Fruit fly (Drosophila melanogaster): Measurements from ENCODE around the gene CG5953.
A peak's percentile ranks its signal among the peaks of the same experiment; 100 is the strongest.

The CG5953 gene

DNA sequence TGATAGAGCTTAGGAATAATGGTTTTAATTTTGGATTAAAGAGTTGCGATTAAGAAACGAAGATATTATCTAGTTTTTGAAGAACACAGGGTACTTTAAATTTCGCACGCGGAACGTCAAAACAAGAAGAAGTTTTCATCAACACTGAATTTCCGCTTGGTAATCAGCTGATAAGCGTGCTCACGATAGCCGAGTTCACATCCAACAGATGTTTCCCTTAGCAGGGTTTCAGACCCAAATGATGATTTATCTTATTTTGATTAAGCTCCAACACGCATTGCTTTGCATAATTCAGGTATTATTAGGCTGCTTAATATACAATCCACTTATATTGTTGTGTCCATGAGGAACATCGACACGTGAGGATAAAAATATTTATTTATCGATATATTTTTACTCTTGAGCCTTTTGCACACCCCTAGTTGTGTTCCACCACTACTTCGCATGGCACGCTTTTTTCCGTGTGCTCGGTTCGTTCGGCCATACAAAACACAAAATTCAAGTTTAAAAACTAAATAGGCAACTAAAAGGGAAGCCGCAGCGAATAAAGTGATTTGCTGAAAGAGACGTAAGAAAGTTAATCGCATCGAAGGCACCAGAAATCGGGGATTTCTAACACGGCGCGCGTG lies 41.4 kb downstream of the CG5953 start, which contains the start of gene Tpr2 (continued):
- peak; percentile 96 for TF ChIP-seq unc-4 (GFP tag; IDR thresholded peaks at IDR 0.05; ENCODE audit: partially characterized antibody)
- TF ChIP-seq nmo (GFP tag; optimal IDR thresholded peaks at IDR 0.05): peak; percentile 75
- peak; percentile 88 for TF ChIP-seq row (GFP tag; IDR thresholded peaks at IDR 0.05)
- peak; percentile 55 for TF ChIP-seq gem (tag; optimal IDR thresholded peaks at IDR 0.05)
- no peak for TF ChIP-seq Lim3 (GFP tag; IDR thresholded peaks at IDR 0.05)
- TF ChIP-seq CG15514 (GFP tag; optimal IDR thresholded peaks at IDR 0.05): peak; percentile 78
- no peak for TF ChIP-seq fru (optimal IDR thresholded peaks at IDR 0.05)
- TF ChIP-seq stc (GFP tag; IDR thresholded peaks at IDR 0.05): no peak
- peak; percentile 24 for TF ChIP-seq CG3838 (GFP tag; optimal IDR thresholded peaks at IDR 0.05)
- no peak for TF ChIP-seq sisA (GFP tag; IDR thresholded peaks at IDR 0.05)
- TF ChIP-seq CG17912 (GFP tag; optimal IDR thresholded peaks at IDR 0.05): peak; percentile 73
- TF ChIP-seq CG14050 (GFP tag; IDR thresholded peaks at IDR 0.05): no peak
- peak; percentile 17 for TF ChIP-seq ac (GFP tag; optimal IDR thresholded peaks at IDR 0.05)
- no peak for TF ChIP-seq Elba2 (GFP tag; optimal IDR thresholded peaks at IDR 0.05)
- no peak for TF ChIP-seq H15 (GFP tag; IDR thresholded peaks at IDR 0.05)
- TF ChIP-seq CG16815 (GFP tag; optimal IDR thresholded peaks at IDR 0.05): peak; percentile 4
- no peak for TF ChIP-seq CG11085 (GFP tag; IDR thresholded peaks at IDR 0.05)
- TF ChIP-seq CG10274 (GFP tag; optimal IDR thresholded peaks at IDR 0.05): no peak
- peak; percentile 75 for TF ChIP-seq stwl (tag; optimal IDR thresholded peaks at IDR 0.05)
- TF ChIP-seq CG6765 (GFP tag; optimal IDR thresholded peaks at IDR 0.05): no peak
- TF ChIP-seq Lpt (GFP tag; optimal IDR thresholded peaks at IDR 0.05): no peak
- TF ChIP-seq bbx (GFP tag; IDR thresholded peaks at IDR 0.05; ENCODE audit: partially characterized antibody): peak; percentile 77
- TF ChIP-seq Neu2 (GFP tag; optimal IDR thresholded peaks at IDR 0.05; ENCODE audit: borderline replicate concordance): no peak
- peak; percentile 36 for TF ChIP-seq en (GFP tag; optimal IDR thresholded peaks at IDR 0.05)
- TF ChIP-seq CG33557 (GFP tag; optimal IDR thresholded peaks at IDR 0.05): peak; percentile 71
- 0 out of 2 replicates have a peak, but pooled peaks have one; percentile 24 for TF ChIP-seq CG5953 (GFP tag; IDR thresholded peaks at IDR 0.05)
- peak; percentile 67 for TF ChIP-seq CG9817 (tag; optimal IDR thresholded peaks at IDR 0.05)
- TF ChIP-seq CG13296 (GFP tag; optimal IDR thresholded peaks at IDR 0.05): peak; percentile 50
- TF ChIP-seq CG4854 (GFP tag; optimal IDR thresholded peaks at IDR 0.05): peak; percentile 53
- no peak for TF ChIP-seq CG3726 (GFP tag; IDR thresholded peaks at IDR 0.05)
- no peak for TF ChIP-seq CG11696 (GFP tag; IDR thresholded peaks at IDR 0.05)
- peak; percentile 55 for TF ChIP-seq vfl (GFP tag; optimal IDR thresholded peaks at IDR 0.05)
- TF ChIP-seq CG8281 (tag; optimal IDR thresholded peaks at IDR 0.05): no peak
- 0 out of 3 replicates have a peak, but pooled peaks have one; percentile 40 for TF ChIP-seq CG11456 (GFP tag; IDR thresholded peaks at IDR 0.05)
- no peak for TF ChIP-seq ap (GFP tag; IDR thresholded peaks at IDR 0.05)
- no peak for TF ChIP-seq CG12236 (GFP tag; optimal IDR thresholded peaks at IDR 0.05)
- TF ChIP-seq amos (GFP tag; IDR thresholded peaks at IDR 0.05; ENCODE audit: partially characterized antibody): peak; percentile 88
- peak; percentile 95 for TF ChIP-seq CG8290 (GFP tag; optimal IDR thresholded peaks at IDR 0.05)
- TF ChIP-seq CG8290 (tag; optimal IDR thresholded peaks at IDR 0.05): peak; percentile 93 to 94
- TF ChIP-seq CG10321 (GFP tag; IDR thresholded peaks at IDR 0.05): no peak; the same call in 1 of the 2 replicates
- peak; percentile 38 for TF ChIP-seq emc (GFP tag; optimal IDR thresholded peaks at IDR 0.05)
- TF ChIP-seq sr (GFP tag; IDR thresholded peaks at IDR 0.05): no peak
- TF ChIP-seq ash1 (GFP tag; optimal IDR thresholded peaks at IDR 0.05): no peak
- TF ChIP-seq Ptx1 (GFP tag; IDR thresholded peaks at IDR 0.05): peak; percentile 62
- no peak for TF ChIP-seq fd64A (GFP tag; optimal IDR thresholded peaks at IDR 0.05)
- 0 out of 4 replicates have a peak, but pooled peaks have one; percentile 52 for TF ChIP-seq chinmo (GFP tag; IDR thresholded peaks at IDR 0.05; ENCODE audit: partially characterized antibody)
- TF ChIP-seq tup (GFP tag; optimal IDR thresholded peaks at IDR 0.05): no peak
- peak; percentile 59 for TF ChIP-seq gfzf (GFP tag; optimal IDR thresholded peaks at IDR 0.05)
- peak; percentile 98 for TF ChIP-seq CG5245 (GFP tag; optimal IDR thresholded peaks at IDR 0.05)
- no peak for TF ChIP-seq CG7271 (tag; optimal IDR thresholded peaks at IDR 0.05)
- TF ChIP-seq ATbp (GFP tag; optimal IDR thresholded peaks at IDR 0.05): no peak
